Worm (Caenorhabditis elegans) whole organism, late embryonic: ENCODE measurements around the gene crh-2.

Source experiments
- Y22D7AL.16 ChIP-seq: sonication (generic microtip); optimal IDR thresholded peaks from 2 replicates; lab custom pipeline; 2016; ENCODE audit warnings: missing genetic modification characterization, missing compliant biosample characterization
- che-1 ChIP-seq: sonication (generic microtip); optimal IDR thresholded peaks from 2 replicates; lab custom pipeline; 2016; ENCODE audit warnings: mild to moderate bottlenecking, missing genetic modification characterization, missing compliant biosample characterization
- nhr-11 ChIP-seq: fragments of 150-350 bp; optimal IDR thresholded peaks from 2 replicates; lab custom pipeline; 2014; ENCODE audit warnings: missing biosample characterization, missing genetic modification characterization
- npax-4 ChIP-seq: sonication (generic microtip); optimal IDR thresholded peaks from 2 replicates; lab custom pipeline; 2016; ENCODE audit warnings: missing genetic modification characterization, missing compliant biosample characterization
- odd-2 ChIP-seq: sonication (generic microtip); optimal IDR thresholded peaks from 2 replicates; lab custom pipeline; 2017; ENCODE audit warnings: antibody characterized with exemption, mild to moderate bottlenecking, missing genetic modification characterization, missing compliant biosample characterization
- pag-3 ChIP-seq: sonication (generic microtip); optimal IDR thresholded peaks from 2 replicates; lab custom pipeline; 2016; ENCODE audit warnings: missing compliant biosample characterization, missing genetic modification characterization, borderline replicate concordance
- pha-4 ChIP-seq: fragments of 150-350 bp; optimal IDR thresholded peaks from 2 replicates; lab custom pipeline; 2018; ENCODE audit warnings: missing biosample characterization, missing genetic modification reagents, missing genetic modification characterization
- pqm-1 ChIP-seq: sonication (generic microtip); optimal IDR thresholded peaks from 2 replicates; lab custom pipeline; 2016; ENCODE audit warnings: missing genetic modification characterization, missing compliant biosample characterization
- rnt-1 ChIP-seq: sonication (generic microtip); optimal IDR thresholded peaks from 2 replicates; lab custom pipeline; 2016; ENCODE audit warnings: missing genetic modification characterization, missing compliant biosample characterization
- sdc-2 ChIP-seq: sonication (generic microtip); optimal IDR thresholded peaks from 2 replicates; lab custom pipeline; 2016; ENCODE audit warnings: missing genotype, missing genetic modification characterization, missing compliant biosample characterization
- syd-9 ChIP-seq: sonication (generic microtip); optimal IDR thresholded peaks from 2 replicates; lab custom pipeline; 2016; ENCODE audit warnings: mild to moderate bottlenecking, missing genetic modification characterization, moderate library complexity, missing compliant biosample characterization
- ttx-3 ChIP-seq: sonication (generic microtip); optimal IDR thresholded peaks from 2 replicates; lab custom pipeline; 2016; ENCODE audit warnings: missing genetic modification reagents, missing genetic modification characterization, missing compliant biosample characterization
- unc-42 ChIP-seq: sonication (generic microtip); optimal IDR thresholded peaks from 2 replicates; lab custom pipeline; 2016; ENCODE audit warnings: missing genotype, missing genetic modification characterization, missing compliant biosample characterization

- TF ChIP-seq pha-4 (tag; lab: Kevin White, UChicago) (no peak), rnt-1 (tag; lab: Kevin White, UChicago) (no peak), nhr-11 (tag; lab: Kevin White, UChicago) (no peak), pag-3 (tag; lab: Kevin White, UChicago) (no peak), npax-4 (no peak), ttx-3 (tag; lab: Kevin White, UChicago) (no peak), sdc-2 (tag; lab: Kevin White, UChicago) (no peak), pqm-1 (tag; lab: Kevin White, UChicago) (no peak), odd-2 (tag; lab: Kevin White, UChicago) (no peak), syd-9 (tag; lab: Kevin White, UChicago) (no peak), che-1 (tag; lab: Kevin White, UChicago) (no peak), Y22D7AL.16 (tag; lab: Kevin White, UChicago) (no peak), unc-42 (tag; lab: Kevin White, UChicago) (no peak)
Observed at ce11 chrII:5154540-5154939, 32.8 kb downstream of the crh-2 start, which contains the start of gene srb-12.
